Worm (Caenorhabditis elegans): ENCODE results near the gene Y37D8A.16.

ce11 chrIII:12919882-12920281 lies 1.4 kb upstream of the Y37D8A.16 start:
- no peak for TF ChIP-seq elt-1 (tag; optimal IDR thresholded peaks at IDR 0.05)
- TF ChIP-seq ztf-11 (tag; optimal IDR thresholded peaks at IDR 0.05) = no peak
- no peak for TF ChIP-seq nhr-11 (tag; optimal IDR thresholded peaks at IDR 0.05)
